Worm (Caenorhabditis elegans): ENCODE results near the gene lin-1.

DNA sequence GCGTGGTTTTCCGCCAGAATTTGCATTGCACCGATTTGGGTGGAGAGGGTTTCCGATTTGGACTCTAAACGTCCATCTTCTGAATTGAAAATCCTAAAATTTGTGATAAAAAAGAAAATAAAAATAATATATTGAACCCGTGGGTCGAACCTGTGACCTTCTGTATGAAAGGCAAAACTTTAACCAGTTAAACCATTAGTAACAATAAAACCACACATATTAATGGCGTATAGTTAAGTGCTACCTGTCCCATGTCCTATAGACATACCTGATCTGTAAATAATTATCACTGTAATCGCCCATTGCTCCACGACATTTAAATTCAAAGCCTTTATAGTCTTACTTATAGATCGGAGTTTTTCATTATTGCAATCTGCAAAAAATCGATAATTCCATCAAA lies 27.2 kb upstream of the lin-1 start:
- TF ChIP-seq ceh-13 (GFP tag; optimal IDR thresholded peaks at IDR 0.05) (no peak), flt-1 (GFP tag; IDR thresholded peaks at IDR 0.05) (no peak), aly-1 (tag; optimal IDR thresholded peaks at IDR 0.05) (no peak), hmg-4 (GFP tag; optimal IDR thresholded peaks at IDR 0.05) (no peak), tbx-37 (GFP tag; conservative IDR thresholded peaks at IDR 0.05) (no peak), sea-1 (GFP tag; conservative IDR thresholded peaks at IDR 0.05) (no peak), ets-7 (tag; optimal IDR thresholded peaks at IDR 0.05) (no peak), ama-1 (optimal IDR thresholded peaks at IDR 0.05) (no peak)
